Worm (Caenorhabditis elegans) whole organism, mixed stage, embryonic: Measurements from ENCODE around the gene ZK697.8.

ENCODE experiments used
- M03D4.4 ChIP-seq: sonication (generic microtip); optimal IDR thresholded peaks from 2 replicates; lab custom pipeline; 2017; ENCODE audit warnings: mild to moderate bottlenecking, missing genetic modification characterization, missing compliant biosample characterization
- bed-3 ChIP-seq: fragments of 200-800 bp; sonication (Bioruptor generic); optimal IDR thresholded peaks from 3 replicates; lab custom pipeline; 2018; ENCODE audit warnings: mild to moderate bottlenecking, missing genetic modification characterization, moderate library complexity, missing compliant biosample characterization
- ceh-39 ChIP-seq: fragments of 150-350 bp; optimal IDR thresholded peaks from 2 replicates; lab custom pipeline; 2014; ENCODE audit warnings: missing biosample characterization, missing genetic modification characterization
- ceh-83 ChIP-seq: fragments of 200-800 bp; sonication (Bioruptor generic); optimal IDR thresholded peaks from 2 replicates; lab custom pipeline; 2018; ENCODE audit warnings: mild to moderate bottlenecking, missing genetic modification characterization, missing compliant biosample characterization
- ces-1 ChIP-seq: fragments of 150-350 bp; optimal IDR thresholded peaks from 2 replicates; lab custom pipeline; 2014; ENCODE audit warnings: missing biosample characterization, missing genetic modification reagents, missing genetic modification characterization
- cnd-1 ChIP-seq: fragments of 200-800 bp; sonication (Bioruptor generic); optimal IDR thresholded peaks from 2 replicates; lab custom pipeline; 2018; ENCODE audit warnings: mild to moderate bottlenecking, missing genetic modification characterization, missing compliant biosample characterization
- drap-1 ChIP-seq: fragments of 200-800 bp; sonication (Bioruptor generic); optimal IDR thresholded peaks from 3 replicates; lab custom pipeline; 2018; ENCODE audit warnings: mild to moderate bottlenecking, missing genetic modification characterization, missing compliant biosample characterization
- elt-1 ChIP-seq: sonication (generic microtip); optimal IDR thresholded peaks from 2 replicates; lab custom pipeline; 2017; ENCODE audit warnings: missing genetic modification characterization, mild to moderate bottlenecking, missing compliant biosample characterization, antibody characterized with exemption, moderate library complexity, borderline replicate concordance; ENCODE audit not compliant: insufficient read depth
- elt-3 ChIP-seq: fragments of 150-350 bp; optimal IDR thresholded peaks from 2 replicates; lab custom pipeline; 2014; ENCODE audit warnings: missing biosample characterization, missing genetic modification characterization
- flh-1 ChIP-seq: fragments of 200-800 bp; sonication (Bioruptor generic); optimal IDR thresholded peaks from 2 replicates; lab custom pipeline; 2018; ENCODE audit warnings: mild to moderate bottlenecking, missing genetic modification characterization, moderate library complexity, missing compliant biosample characterization
- ham-2 ChIP-seq: fragments of 200-800 bp; sonication (Bioruptor generic); optimal IDR thresholded peaks from 2 replicates; lab custom pipeline; 2018; ENCODE audit warnings: mild to moderate bottlenecking, missing genetic modification characterization, missing compliant biosample characterization
- hlh-1 ChIP-seq: fragments of 150-350 bp; optimal IDR thresholded peaks from 2 replicates; lab custom pipeline; 2014; ENCODE audit warnings: missing biosample characterization, missing genetic modification reagents, missing genetic modification characterization
- lin-13 ChIP-seq: fragments of 150-350 bp; optimal IDR thresholded peaks from 2 replicates; lab custom pipeline; 2014; ENCODE audit warnings: missing biosample characterization, missing genetic modification characterization
- lin-32 ChIP-seq: fragments of 200-800 bp; sonication (Bioruptor generic); optimal IDR thresholded peaks from 2 replicates; lab custom pipeline; 2018; ENCODE audit warnings: mild to moderate bottlenecking, missing genetic modification characterization, missing compliant biosample characterization
- mab-5 ChIP-seq: fragments of 150-350 bp; optimal IDR thresholded peaks from 2 replicates; lab custom pipeline; 2014; ENCODE audit warnings: missing biosample characterization, missing genetic modification characterization
- mep-1 ChIP-seq: fragments of 150-350 bp; optimal IDR thresholded peaks from 2 replicates; lab custom pipeline; 2017; ENCODE audit warnings: missing biosample characterization, missing genetic modification reagents, missing genetic modification characterization, inconsistent platforms
- mls-2 ChIP-seq: sonication (generic microtip); optimal IDR thresholded peaks from 2 replicates; lab custom pipeline; 2016; ENCODE audit warnings: mild to moderate bottlenecking, missing genetic modification characterization, moderate library complexity, missing compliant biosample characterization
- nhr-12 ChIP-seq: fragments of 150-350 bp; optimal IDR thresholded peaks from 2 replicates; lab custom pipeline; 2014; ENCODE audit warnings: missing biosample characterization, missing genetic modification characterization
- nhr-2 ChIP-seq: fragments of 150-350 bp; optimal IDR thresholded peaks from 2 replicates; lab custom pipeline; 2014; ENCODE audit warnings: missing biosample characterization, missing genetic modification characterization
- nhr-28 ChIP-seq: fragments of 150-350 bp; optimal IDR thresholded peaks from 2 replicates; lab custom pipeline; 2014; ENCODE audit warnings: missing biosample characterization, missing genetic modification characterization
- nhr-76 ChIP-seq: sonication (generic microtip); optimal IDR thresholded peaks from 2 replicates; lab custom pipeline; 2017; ENCODE audit warnings: missing biosample characterization, missing genetic modification characterization
- pha-4 ChIP-seq: fragments of 150-350 bp; optimal IDR thresholded peaks from 2 replicates; lab custom pipeline; 2018; ENCODE audit warnings: missing biosample characterization, missing genetic modification reagents, missing genetic modification characterization
- sem-2 ChIP-seq: fragments of 200-800 bp; sonication (Bioruptor generic); optimal IDR thresholded peaks from 2 replicates; lab custom pipeline; 2018; ENCODE audit warnings: mild to moderate bottlenecking, missing genetic modification characterization, missing compliant biosample characterization
- snpc-4 ChIP-seq: fragments of 150-350 bp; optimal IDR thresholded peaks from 2 replicates; lab custom pipeline; 2014; ENCODE audit warnings: missing biosample characterization, missing genetic modification characterization
- sptf-1 ChIP-seq: sonication (generic microtip); optimal IDR thresholded peaks from 2 replicates; lab custom pipeline; 2017; ENCODE audit warnings: mild to moderate bottlenecking, missing genetic modification characterization, moderate library complexity, missing compliant biosample characterization
- tbx-8 ChIP-seq: fragments of 200-800 bp; sonication (Bioruptor generic); optimal IDR thresholded peaks from 2 replicates; lab custom pipeline; 2018; ENCODE audit warnings: mild to moderate bottlenecking, missing genetic modification characterization, moderate library complexity, missing compliant biosample characterization
- unc-120 ChIP-seq: sonication (generic microtip); optimal IDR thresholded peaks from 2 replicates; lab custom pipeline; 2017; ENCODE audit warnings: missing genetic modification characterization, missing compliant biosample characterization; ENCODE audit not compliant: poor library complexity, severe bottlenecking
- unc-39 ChIP-seq: fragments of 150-350 bp; optimal IDR thresholded peaks from 2 replicates; lab custom pipeline; 2014; ENCODE audit warnings: missing biosample characterization, missing genetic modification characterization
- unc-62 ChIP-seq: fragments of 150-350 bp; optimal IDR thresholded peaks from 2 replicates; lab custom pipeline; 2014; ENCODE audit warnings: missing biosample characterization, missing genetic modification reagents, missing genetic modification characterization
- zip-8 ChIP-seq: fragments of 150-350 bp; optimal IDR thresholded peaks from 2 replicates; lab custom pipeline; 2014; ENCODE audit warnings: missing biosample characterization, missing genetic modification characterization
- ztf-11 ChIP-seq: fragments of 150-350 bp; optimal IDR thresholded peaks from 2 replicates; lab custom pipeline; 2014; ENCODE audit warnings: missing biosample characterization, missing genetic modification characterization

Gene ZK697.8

DNA sequence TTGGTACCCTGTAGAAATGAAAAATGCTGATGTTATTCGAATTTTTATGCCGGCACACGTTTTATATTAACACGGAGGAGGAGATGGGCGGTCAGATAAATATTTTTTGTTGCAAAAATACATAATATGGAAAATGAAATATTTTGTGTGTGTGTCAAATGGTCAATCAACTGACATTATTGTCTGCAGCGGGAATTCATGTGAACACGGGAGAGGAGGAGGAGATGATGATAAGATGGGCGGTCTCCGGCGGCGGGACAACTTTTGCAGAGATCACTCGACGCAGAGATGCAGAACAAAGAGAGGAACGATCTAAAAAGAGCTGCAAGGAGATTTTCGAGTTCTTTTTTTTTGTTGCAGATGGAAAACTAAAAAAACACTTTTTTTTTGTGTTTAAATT is 22.8 kb upstream of the ZK697.8 start, which contains the start of gene dhs-13:
Gene dhs-13, minus strand, starts transcription at position 8 of the 400 bp plus-strand sequence.
- TF ChIP-seq unc-120 (tag; lab: Kevin White, UChicago) = peak; percentile 23
- TF ChIP-seq hlh-1 (tag; lab: Kevin White, UChicago) = no peak
- peak; percentile 13 for TF ChIP-seq elt-1 (tag; lab: Kevin White, UChicago)
- TF ChIP-seq, all 35 proteins: peak for 2

DNA sequence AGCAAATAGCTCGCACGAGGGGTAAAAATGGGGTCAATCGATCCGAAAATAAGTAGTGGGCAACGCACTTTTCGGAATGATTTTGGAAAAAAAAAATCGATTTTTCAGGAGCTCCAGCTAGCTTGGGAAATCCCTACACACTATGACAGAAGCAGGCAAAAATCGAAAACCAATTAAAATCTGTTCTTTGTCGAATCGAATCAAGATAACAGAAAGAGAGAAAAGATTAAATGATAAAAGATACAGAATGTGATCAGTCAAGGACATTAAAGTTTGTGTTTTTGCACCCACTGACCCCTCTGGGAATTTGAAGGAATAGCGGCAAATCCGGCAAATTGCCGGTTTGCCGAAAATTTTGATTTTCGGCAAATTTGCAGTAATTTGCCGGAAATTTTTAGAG is 18.5 kb upstream of the ZK697.8 start:
- TF ChIP-seq nhr-12 (tag; lab: Kevin White, UChicago) (no peak), ham-2 (GFP tag; lab: Kevin White, UChicago) (no peak), ceh-83 (GFP tag; lab: Kevin White, UChicago) (no peak), snpc-4 (tag; lab: Kevin White, UChicago) (no peak), nhr-76 (no peak)

DNA sequence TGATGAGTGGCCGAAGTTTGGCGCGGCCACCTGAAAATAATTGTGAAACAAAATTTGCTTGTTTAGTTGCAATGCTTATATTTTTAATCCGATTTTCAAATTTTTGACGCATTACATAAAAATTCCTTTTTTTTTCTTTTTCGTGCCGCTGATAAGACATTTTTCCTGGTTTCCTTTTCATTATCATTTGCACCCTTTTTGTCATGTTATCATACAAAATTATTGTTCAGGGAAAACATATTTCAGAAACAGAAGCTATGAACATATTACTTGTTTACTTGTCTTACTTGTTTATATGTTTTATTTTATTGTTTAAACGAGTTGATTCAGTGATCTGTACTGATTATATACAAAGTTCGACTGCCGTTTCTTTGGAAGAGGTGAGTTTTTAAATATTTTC is 11.7 kb upstream of the ZK697.8 start, which contains the start of gene clec-205:
Gene clec-205, plus strand, starts transcription at position 212 of the 400 bp plus-strand sequence.
- TF ChIP-seq ceh-39 (no peak), cnd-1 (tag; lab: Kevin White, UChicago) (no peak), mep-1 (tag; lab: Kevin White, UChicago) (no peak), ztf-11 (tag; lab: Kevin White, UChicago) (no peak), lin-13 (tag; lab: Kevin White, UChicago) (no peak), ces-1 (GFP tag; lab: Kevin White, UChicago) (no peak), snpc-4 (tag; lab: Kevin White, UChicago) (no peak), ham-2 (GFP tag; lab: Kevin White, UChicago) (no peak), mab-5 (tag; lab: Kevin White, UChicago) (no peak), sem-2 (GFP tag; lab: Kevin White, UChicago) (no peak), nhr-28 (tag; lab: Kevin White, UChicago) (no peak), pha-4 (tag; lab: Kevin White, UChicago) (no peak), hlh-1 (tag; lab: Kevin White, UChicago) (no peak), lin-32 (GFP tag; lab: Kevin White, UChicago) (no peak), nhr-2 (no peak), sptf-1 (no peak), ceh-83 (GFP tag; lab: Kevin White, UChicago) (no peak), tbx-8 (GFP tag; lab: Kevin White, UChicago) (no peak), zip-8 (tag; lab: Kevin White, UChicago) (no peak)

DNA sequence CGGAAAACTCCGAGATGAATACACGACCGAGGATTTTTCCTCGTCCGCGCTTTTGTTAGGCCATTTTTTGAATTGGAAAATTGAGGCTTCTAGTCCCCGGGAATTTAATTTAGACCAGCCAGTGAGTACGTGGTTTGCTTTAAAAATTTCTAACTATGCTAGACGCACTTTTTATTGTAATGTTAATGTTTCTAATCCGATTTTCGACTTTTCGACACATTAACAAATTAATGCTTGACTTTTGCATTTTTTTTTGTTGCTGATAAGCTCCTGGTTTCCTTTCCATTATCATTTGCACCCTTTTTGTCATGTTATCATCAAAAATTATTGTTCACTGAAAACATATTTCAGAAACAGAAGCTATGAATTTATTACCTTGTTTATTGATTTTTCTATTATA is 7.9 kb upstream of the ZK697.8 start, which contains the start of gene clec-204:
Gene clec-204, plus strand, starts transcription at position 301 of the 400 bp plus-strand sequence.
- TF ChIP-seq mep-1 (tag; lab: Kevin White, UChicago) = no peak
- no peak for TF ChIP-seq elt-1 (tag; lab: Kevin White, UChicago)
- TF ChIP-seq bed-3 (GFP tag; lab: Kevin White, UChicago) = no peak
- no peak for TF ChIP-seq lin-13 (tag; lab: Kevin White, UChicago)
- TF ChIP-seq nhr-12 (tag; lab: Kevin White, UChicago) = no peak
- no peak for TF ChIP-seq cnd-1 (tag; lab: Kevin White, UChicago)
- TF ChIP-seq M03D4.4 (tag; lab: Kevin White, UChicago) = no peak
- no peak for TF ChIP-seq nhr-28 (tag; lab: Kevin White, UChicago)
- no peak for TF ChIP-seq drap-1
- no peak for TF ChIP-seq nhr-2
- no peak for TF ChIP-seq ceh-83 (GFP tag; lab: Kevin White, UChicago)
- TF ChIP-seq unc-62 (GFP tag; lab: Kevin White, UChicago) = no peak
- no peak for TF ChIP-seq elt-3
- TF ChIP-seq flh-1 (GFP tag; lab: Kevin White, UChicago) = no peak
- no peak for TF ChIP-seq pha-4 (tag; lab: Kevin White, UChicago)
- no peak for TF ChIP-seq snpc-4 (tag; lab: Kevin White, UChicago)
- TF ChIP-seq mls-2 = no peak
- no peak for TF ChIP-seq hlh-1 (tag; lab: Kevin White, UChicago)
- TF ChIP-seq sptf-1 = no peak
- TF ChIP-seq, all 35 proteins: peak for 0

DNA sequence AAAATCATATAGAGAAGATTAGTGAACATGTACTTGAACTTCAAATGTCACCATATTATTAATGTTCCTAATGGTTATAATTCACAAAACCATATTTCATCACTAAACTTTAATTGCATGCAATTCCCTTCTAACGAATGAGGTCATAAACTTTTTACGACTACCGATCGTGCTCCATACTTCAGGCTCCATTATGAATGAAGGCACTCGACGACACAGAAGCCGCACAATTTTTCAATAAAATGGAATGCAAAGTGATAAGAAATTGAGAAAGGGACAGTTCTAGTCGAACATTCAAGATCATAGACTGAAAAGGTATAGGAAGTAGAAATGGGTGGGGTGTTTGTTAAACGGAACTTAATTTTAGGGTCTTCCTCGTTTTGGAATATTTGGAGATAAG is 7.1 kb upstream of the ZK697.8 start:
- TF ChIP-seq hlh-1 (tag; lab: Kevin White, UChicago) = no peak
- TF ChIP-seq ceh-39 = no peak
- no peak for TF ChIP-seq zip-8 (tag; lab: Kevin White, UChicago)
- TF ChIP-seq nhr-2 = no peak
- no peak for TF ChIP-seq unc-39 (tag; lab: Kevin White, UChicago)
- no peak for TF ChIP-seq sem-2 (GFP tag; lab: Kevin White, UChicago)
